Worm (Caenorhabditis elegans): ENCODE data around the gene C25F9.16.

The C25F9.16 gene

ce11 chrV:19405276-19405815, 28.8 kb upstream of the C25F9.16 start, which contains the start of the genes C25F9.6 and C25F9.10:
Gene C25F9.6 (minus strand): TSS chrV:19405326.
Gene C25F9.10 (plus strand): TSS chrV:19405729.
- TF ChIP-seq dox-1 (GFP tag; IDR thresholded peaks at IDR 0.05): peak; percentile 39; the same call in 1 of the 2 replicates
- no peak for TF ChIP-seq F49E8.2 (tag; optimal IDR thresholded peaks at IDR 0.05; ENCODE audit: insufficient read depth)
- TF ChIP-seq nhr-80 (tag; optimal IDR thresholded peaks at IDR 0.05): peak; percentile 84
- TF ChIP-seq Y53F4B.3 (GFP tag; IDR thresholded peaks at IDR 0.05): no peak

ce11 chrV:19410663-19411062, 23.5 kb upstream of the C25F9.16 start, which contains the start of gene C25F9.5:
Gene C25F9.5 (minus strand): TSS chrV:19410857.
- TF ChIP-seq bed-2 (GFP tag; IDR thresholded peaks at IDR 0.05): no peak
- TF ChIP-seq xnd-1 (tag; optimal IDR thresholded peaks at IDR 0.05): no peak
- TF ChIP-seq cebp-1 (GFP tag; IDR thresholded peaks at IDR 0.05): peak; percentile 69; the same call in 1 of the 2 replicates
- peak; percentile 70 for TF ChIP-seq cebp-1 (tag; optimal IDR thresholded peaks at IDR 0.05)
- no peak for TF ChIP-seq madf-3 (GFP tag; IDR thresholded peaks at IDR 0.05)
- TF ChIP-seq snpc-1.3 (tag; optimal IDR thresholded peaks at IDR 0.05; ENCODE audit: insufficient read depth): no peak
- TF ChIP-seq nhr-80 (tag; optimal IDR thresholded peaks at IDR 0.05): peak; percentile 70
- TF ChIP-seq nhr-120 (GFP tag; IDR thresholded peaks at IDR 0.05): no peak
- TF ChIP-seq hlh-26 (GFP tag; conservative IDR thresholded peaks at IDR 0.05): no peak

- TF ChIP-seq F57C9.4 (tag; optimal IDR thresholded peaks at IDR 0.05) (no peak), B0019.2 (GFP tag; conservative IDR thresholded peaks at IDR 0.05) (no peak), ztf-25 (GFP tag; IDR thresholded peaks at IDR 0.05) (no peak), zfh-2 (GFP tag; conservative IDR thresholded peaks at IDR 0.05) (no peak), nhr-80 (tag; optimal IDR thresholded peaks at IDR 0.05) (peak; percentile 7), Y53F4B.3 (GFP tag; IDR thresholded peaks at IDR 0.05) (no peak)
These were observed 17.7 kb upstream of the C25F9.16 start, which contains the start of the genes C25F9.4 and C25F9.9 for ce11 chrV:19416475-19416874. Gene C25F9.4 (minus strand): TSS chrV:19416575. Gene C25F9.9 (plus strand): TSS chrV:19416611.

ce11 chrV:19417836-19418235, 16.4 kb upstream of the C25F9.16 start, which contains the start of gene C25F9.15:
Gene C25F9.15 (plus strand): TSS chrV:19418136.
- peak; percentile 3 for TF ChIP-seq nhr-80 (tag; optimal IDR thresholded peaks at IDR 0.05)
- TF ChIP-seq let-526 (GFP tag; IDR thresholded peaks at IDR 0.05): no peak

ce11 chrV:19421131-19421530, 13.1 kb upstream of the C25F9.16 start, which contains the start of gene C25F9.2:
Gene C25F9.2 (plus strand): TSS chrV:19421471.
- TF ChIP-seq atf-7 (tag; optimal IDR thresholded peaks at IDR 0.05) (peak; percentile 57), hmg-20 (GFP tag; IDR thresholded peaks at IDR 0.05) (no peak)

- TF ChIP-seq mel-28 (tag; optimal IDR thresholded peaks at IDR 0.05; ENCODE audit: borderline replicate concordance): no peak
- no peak for TF ChIP-seq snpc-4 (GFP tag; optimal IDR thresholded peaks at IDR 0.05)
- TF ChIP-seq snpc-4 (tag; optimal IDR thresholded peaks at IDR 0.05): no peak
- no peak for TF ChIP-seq hsf-1 (GFP tag; IDR thresholded peaks at IDR 0.05)
- TF ChIP-seq somi-1 (GFP tag; optimal IDR thresholded peaks at IDR 0.05): no peak
- TF ChIP-seq lin-26 (GFP tag; IDR thresholded peaks at IDR 0.05): 0 out of 2 replicates have a peak, but pooled peaks have one; percentile 26
- TF ChIP-seq dpl-1 (GFP tag; optimal IDR thresholded peaks at IDR 0.05): no peak
- TF ChIP-seq efl-1 (GFP tag; optimal IDR thresholded peaks at IDR 0.05): no peak
- TF ChIP-seq zim-3 (tag; optimal IDR thresholded peaks at IDR 0.05): peak; percentile 0
These were observed 6.1 kb upstream of the C25F9.16 start for ce11 chrV:19428097-19428496.
